Fruit fly (Drosophila melanogaster): ENCODE results near the gene CG5439.

CG5439 gene

dm6 chr2L:13165802-13166347 lies 11.1 kb upstream of the CG5439 start, which contains the start of gene DnaJ-H (continued):
- TF ChIP-seq Dp (GFP tag; optimal IDR thresholded peaks at IDR 0.05) (peak; percentile 47), Max (GFP tag; optimal IDR thresholded peaks at IDR 0.05) (peak; percentile 1), CG13287 (GFP tag; IDR thresholded peaks at IDR 0.05; ENCODE audit: partially characterized antibody) (peak; percentile 66; the same call in 1 of the 2 replicates)

- TF ChIP-seq CG8290 (GFP tag; optimal IDR thresholded peaks at IDR 0.05): no peak
- TF ChIP-seq CG8290 (tag; optimal IDR thresholded peaks at IDR 0.05): no peak
- TF ChIP-seq btn (GFP tag; optimal IDR thresholded peaks at IDR 0.05): no peak
- 0 out of 3 replicates have a peak, but pooled peaks have one; percentile 23 for TF ChIP-seq ken (GFP tag; IDR thresholded peaks at IDR 0.05)
- no peak for TF ChIP-seq sna (GFP tag; IDR thresholded peaks at IDR 0.05; ENCODE audit: partially characterized antibody)
- no peak for TF ChIP-seq CG3847 (GFP tag; IDR thresholded peaks at IDR 0.05)
- no peak for TF ChIP-seq CG14441 (GFP tag; IDR thresholded peaks at IDR 0.05)
- TF ChIP-seq Hand (GFP tag; optimal IDR thresholded peaks at IDR 0.05): no peak
- TF ChIP-seq kay (GFP tag; optimal IDR thresholded peaks at IDR 0.05): no peak
Observed at dm6 chr2L:13176123-13176522, 827 bp upstream of the CG5439 start, which contains the start of gene CG43925. Gene CG43925, plus strand, starts transcription at chr2L:13176423.

dm6 chr2L:13179095-13179494 lies 2.1 kb downstream of the CG5439 start, which contains the start of gene Alg7:
Gene Alg7, plus strand, starts transcription at chr2L:13179247.
- TF ChIP-seq CG2129 (GFP tag; IDR thresholded peaks at IDR 0.05; ENCODE audit: partially characterized antibody): 0 out of 2 replicates have a peak, but pooled peaks have one; percentile 16
- TF ChIP-seq stwl (tag; optimal IDR thresholded peaks at IDR 0.05): peak; percentile 16
- no peak for TF ChIP-seq slou (GFP tag; optimal IDR thresholded peaks at IDR 0.05)
- peak; percentile 91 for TF ChIP-seq ftz-f1 (GFP tag; optimal IDR thresholded peaks at IDR 0.05)
- TF ChIP-seq ci (GFP tag; IDR thresholded peaks at IDR 0.05): 0 out of 3 replicates have a peak, but pooled peaks have one; percentile 10
- TF ChIP-seq Dek (tag; optimal IDR thresholded peaks at IDR 0.05): no peak
- TF ChIP-seq crp (GFP tag; optimal IDR thresholded peaks at IDR 0.05): peak; percentile 79 to 97
- peak; percentile 43 for TF ChIP-seq gfzf (GFP tag; optimal IDR thresholded peaks at IDR 0.05)
- TF ChIP-seq toy (GFP tag; IDR thresholded peaks at IDR 0.05): no peak
- peak; percentile 45 for TF ChIP-seq E2f2 (GFP tag; IDR thresholded peaks at IDR 0.05)
- TF ChIP-seq CG10147 (GFP tag; optimal IDR thresholded peaks at IDR 0.05): no peak
- TF ChIP-seq unc-4 (GFP tag; IDR thresholded peaks at IDR 0.05; ENCODE audit: partially characterized antibody): 0 out of 2 replicates have a peak, but pooled peaks have one; percentile 15
- no peak for TF ChIP-seq aop (GFP tag; IDR thresholded peaks at IDR 0.05)
- peak; percentile 82 for TF ChIP-seq MBD-R2 (GFP tag; IDR thresholded peaks at IDR 0.05)
- no peak for TF ChIP-seq TFAM (GFP tag; optimal IDR thresholded peaks at IDR 0.05)
- peak; percentile 50 for TF ChIP-seq CG13287 (GFP tag; IDR thresholded peaks at IDR 0.05; ENCODE audit: partially characterized antibody)
- TF ChIP-seq CG9437 (GFP tag; optimal IDR thresholded peaks at IDR 0.05): no peak
- TF ChIP-seq CG8924 (tag; optimal IDR thresholded peaks at IDR 0.05): peak; percentile 2
- peak; percentile 51 for TF ChIP-seq MESR4 (GFP tag; optimal IDR thresholded peaks at IDR 0.05)
- no peak for TF ChIP-seq onecut (GFP tag; IDR thresholded peaks at IDR 0.05)
- TF ChIP-seq CG10267 (tag; optimal IDR thresholded peaks at IDR 0.05): peak; percentile 50
- TF ChIP-seq C15 (GFP tag; IDR thresholded peaks at IDR 0.05): no peak
- TF ChIP-seq CG15011 (GFP tag; optimal IDR thresholded peaks at IDR 0.05): no peak
- TF ChIP-seq zen (tag; optimal IDR thresholded peaks at IDR 0.05): peak; percentile 4
- TF ChIP-seq Dp (GFP tag; optimal IDR thresholded peaks at IDR 0.05): peak; percentile 37
- peak; percentile 1 for TF ChIP-seq Sin3A (optimal IDR thresholded peaks at IDR 0.05)
- no peak for TF ChIP-seq chn (GFP tag; optimal IDR thresholded peaks at IDR 0.05)
- TF ChIP-seq trem (tag; optimal IDR thresholded peaks at IDR 0.05): peak; percentile 21
- TF ChIP-seq CG1792 (GFP tag; optimal IDR thresholded peaks at IDR 0.05): no peak
- TF ChIP-seq BEAF-32 (GFP tag; optimal IDR thresholded peaks at IDR 0.05): peak; percentile 6
- peak; percentile 45 for TF ChIP-seq pzg (GFP tag; optimal IDR thresholded peaks at IDR 0.05)
- peak; percentile 72 for TF ChIP-seq CG9797 (GFP tag; optimal IDR thresholded peaks at IDR 0.05)
- TF ChIP-seq Dll (GFP tag; IDR thresholded peaks at IDR 0.05; ENCODE audit: partially characterized antibody): peak; percentile 32; the same call in 1 of the 4 replicates
- TF ChIP-seq emc (GFP tag; optimal IDR thresholded peaks at IDR 0.05): no peak
- TF ChIP-seq CG34422 (GFP tag; IDR thresholded peaks at IDR 0.05): peak; percentile 55; the same call in 1 of the 3 replicates
- TF ChIP-seq CG14710 (tag; optimal IDR thresholded peaks at IDR 0.05): peak; percentile 19
